Worm (Caenorhabditis elegans) whole organism, L1 larva: ENCODE data around the gene slcr-46.1.

Experiments used
- C16A3.4 ChIP-seq: fragments of 150-350 bp; optimal IDR thresholded peaks from 2 replicates; lab custom pipeline; 2014; ENCODE audit warnings: missing biosample characterization, missing genetic modification characterization
- Y116A8C.19 ChIP-seq: sonication (generic microtip); optimal IDR thresholded peaks from 2 replicates; lab custom pipeline; 2016; ENCODE audit warnings: missing compliant biosample characterization, missing genetic modification characterization, borderline replicate concordance
- ama-1 ChIP-seq: fragments of 150-350 bp; optimal IDR thresholded peaks from 2 replicates; lab custom pipeline; 2014
- ceh-63 ChIP-seq: fragments of 200-800 bp; sonication (Bioruptor generic); optimal IDR thresholded peaks from 2 replicates; lab custom pipeline; 2018; ENCODE audit warnings: mild to moderate bottlenecking, missing genetic modification characterization, missing compliant biosample characterization
- ceh-8 ChIP-seq: fragments of 200-800 bp; sonication (Bioruptor generic); optimal IDR thresholded peaks from 2 replicates; lab custom pipeline; 2018; ENCODE audit warnings: mild to moderate bottlenecking, missing genetic modification characterization, moderate library complexity, missing compliant biosample characterization
- ceh-90 ChIP-seq: sonication (generic microtip); optimal IDR thresholded peaks from 2 replicates; lab custom pipeline; 2016; ENCODE audit warnings: missing genetic modification characterization, missing compliant biosample characterization
- dpl-1 ChIP-seq, 3 experiments: fragments of 150-350 bp in 2 of 3; sonication (generic microtip) in 1 of 3; optimal IDR thresholded peaks; 2 replicates each; lab custom pipeline; 2014 to 2017; ENCODE audit warnings: missing biosample characterization in 3 of 3, missing genetic modification characterization in 3 of 3, missing genetic modification reagents in 3 of 3
- efl-1 ChIP-seq, 4 experiments: fragments of 150-350 bp; optimal IDR thresholded peaks in 3 of 4; peaks in 1 of 4; 1 replicate in 1 of 4; 2 replicates in 3 of 4; lab custom pipeline; 2014; ENCODE audit warnings: missing biosample characterization in 2 of 4, missing genetic modification characterization in 2 of 4, missing genetic modification reagents in 2 of 4
- efl-3 ChIP-seq: fragments of 200-800 bp; sonication (Bioruptor generic); optimal IDR thresholded peaks from 2 replicates; lab custom pipeline; 2018; ENCODE audit warnings: mild to moderate bottlenecking, missing genetic modification characterization, missing compliant biosample characterization
- egl-13 ChIP-seq: sonication (generic microtip); optimal IDR thresholded peaks from 2 replicates; lab custom pipeline; 2016; ENCODE audit warnings: missing genotype, missing genetic modification reagents, missing genetic modification characterization, missing compliant biosample characterization
- egl-27 ChIP-seq, 2 experiments: fragments of 150-350 bp in 1 of 2; sonication (generic microtip); optimal IDR thresholded peaks; 3 replicates each; lab custom pipeline; 2017 to 2018; ENCODE audit warnings: missing biosample characterization in 2 of 2, missing genetic modification characterization in 2 of 2, missing genetic modification reagents in 2 of 2
- elt-3 ChIP-seq, 6 experiments: fragments of 150-350 bp in 1 of 6; sonication (generic microtip); optimal IDR thresholded peaks; 2 replicates each; lab custom pipeline; 2017 to 2018; ENCODE audit warnings: missing biosample characterization in 6 of 6, missing genetic modification characterization in 6 of 6, inconsistent platforms in 1 of 6
- fkh-10 ChIP-seq: sonication (generic microtip); optimal IDR thresholded peaks from 2 replicates; lab custom pipeline; 2017; ENCODE audit warnings: missing biosample characterization, missing genetic modification reagents, missing genetic modification characterization
- fkh-4 ChIP-seq: sonication (generic microtip); optimal IDR thresholded peaks from 2 replicates; lab custom pipeline; 2016; ENCODE audit warnings: missing compliant biosample characterization, missing genetic modification characterization, borderline replicate concordance
- hlh-4 ChIP-seq: sonication (generic microtip); optimal IDR thresholded peaks from 2 replicates; lab custom pipeline; 2016; ENCODE audit warnings: mild to moderate bottlenecking, missing genetic modification characterization, missing compliant biosample characterization
- hpl-2 ChIP-seq: fragments of 150-350 bp; optimal IDR thresholded peaks from 2 replicates; lab custom pipeline; 2014; ENCODE audit warnings: missing biosample characterization, missing genetic modification reagents, missing genetic modification characterization
- irx-1 ChIP-seq: sonication (generic microtip); optimal IDR thresholded peaks from 2 replicates; lab custom pipeline; 2016; ENCODE audit warnings: missing genetic modification characterization, missing compliant biosample characterization
- lin-14 ChIP-seq: fragments of 200-800 bp; sonication (Bioruptor generic); optimal IDR thresholded peaks from 2 replicates; lab custom pipeline; 2018; ENCODE audit warnings: mild to moderate bottlenecking, missing genetic modification characterization, moderate library complexity, missing compliant biosample characterization
- lin-15B ChIP-seq: fragments of 150-350 bp; sonication (generic microtip); optimal IDR thresholded peaks from 3 replicates; lab custom pipeline; 2014; ENCODE audit warnings: missing biosample characterization, missing genetic modification characterization
- lin-39 ChIP-seq: fragments of 150-350 bp; optimal IDR thresholded peaks from 2 replicates; lab custom pipeline; 2014; ENCODE audit warnings: missing biosample characterization, missing genetic modification reagents, missing genetic modification characterization
- lir-3 ChIP-seq: sonication (generic microtip); optimal IDR thresholded peaks from 2 replicates; lab custom pipeline; 2016; ENCODE audit warnings: mild to moderate bottlenecking, missing genetic modification characterization, moderate library complexity, missing compliant biosample characterization; ENCODE audit not compliant: poor library complexity
- mdl-1 ChIP-seq, 2 experiments: fragments of 150-350 bp; optimal IDR thresholded peaks; 2 replicates each; lab custom pipeline; 2014 to 2017; ENCODE audit warnings: missing biosample characterization in 2 of 2, missing genetic modification characterization in 2 of 2, inconsistent platforms in 1 of 2
- mef-2 ChIP-seq: fragments of 150-350 bp; optimal IDR thresholded peaks from 2 replicates; lab custom pipeline; 2014; ENCODE audit warnings: missing biosample characterization, missing genetic modification characterization
- mep-1 ChIP-seq: fragments of 150-350 bp; optimal IDR thresholded peaks from 2 replicates; lab custom pipeline; 2014; ENCODE audit warnings: missing biosample characterization, missing genetic modification characterization
- nhr-11 ChIP-seq: fragments of 150-350 bp; optimal IDR thresholded peaks from 2 replicates; lab custom pipeline; 2014; ENCODE audit warnings: missing biosample characterization, missing genetic modification characterization
- nhr-12 ChIP-seq: sonication (generic microtip); optimal IDR thresholded peaks from 2 replicates; lab custom pipeline; 2017; ENCODE audit warnings: missing biosample characterization, missing genetic modification characterization
- nhr-19 ChIP-seq: fragments of 200-800 bp; sonication (Bioruptor generic); conservative IDR thresholded peaks from 2 replicates; pipeline ENCODE4 v1.3.6; 2022; ENCODE audit warnings: missing genetic modification characterization, missing compliant biosample characterization
- nhr-20 ChIP-seq: sonication (generic microtip); optimal IDR thresholded peaks from 2 replicates; lab custom pipeline; 2016; ENCODE audit warnings: mild to moderate bottlenecking, missing genetic modification characterization, missing compliant biosample characterization
- nhr-28 ChIP-seq: fragments of 150-350 bp; optimal IDR thresholded peaks from 2 replicates; lab custom pipeline; 2014; ENCODE audit warnings: missing biosample characterization, missing genetic modification characterization
- nhr-71 ChIP-seq: sonication (generic microtip); optimal IDR thresholded peaks from 2 replicates; lab custom pipeline; 2016; ENCODE audit warnings: mild to moderate bottlenecking, missing genetic modification characterization, moderate library complexity, missing compliant biosample characterization
- nhr-76 ChIP-seq: sonication (generic microtip); optimal IDR thresholded peaks from 2 replicates; lab custom pipeline; 2017; ENCODE audit warnings: missing biosample characterization, missing genetic modification characterization
- nhr-77 ChIP-seq: fragments of 150-350 bp; optimal IDR thresholded peaks from 2 replicates; lab custom pipeline; 2014; ENCODE audit warnings: missing biosample characterization, missing genetic modification characterization
- nhr-84 ChIP-seq: sonication (generic microtip); optimal IDR thresholded peaks from 2 replicates; lab custom pipeline; 2017; ENCODE audit warnings: missing biosample characterization, missing genetic modification characterization
- nhr-90 ChIP-seq: sonication (generic microtip); optimal IDR thresholded peaks from 2 replicates; lab custom pipeline; 2016; ENCODE audit warnings: mild to moderate bottlenecking, missing genetic modification characterization, missing compliant biosample characterization; ENCODE audit not compliant: poor library complexity
- pag-3 ChIP-seq: sonication (generic microtip); optimal IDR thresholded peaks from 2 replicates; lab custom pipeline; 2017; ENCODE audit warnings: missing genetic modification characterization, mild to moderate bottlenecking, missing compliant biosample characterization, antibody characterized with exemption, borderline replicate concordance; ENCODE audit not compliant: insufficient read depth
- pqm-1 ChIP-seq: sonication (generic microtip); optimal IDR thresholded peaks from 3 replicates; lab custom pipeline; 2017; ENCODE audit warnings: missing biosample characterization, missing genetic modification characterization
- rnt-1 ChIP-seq: sonication (generic microtip); optimal IDR thresholded peaks from 2 replicates; lab custom pipeline; 2016; ENCODE audit warnings: mild to moderate bottlenecking, missing genetic modification characterization, moderate library complexity, missing compliant biosample characterization
- skn-1 ChIP-seq: fragments of 150-350 bp; optimal IDR thresholded peaks from 2 replicates; lab custom pipeline; 2014; ENCODE audit warnings: missing biosample characterization, missing genetic modification characterization
- sox-4 ChIP-seq: sonication (generic microtip); optimal IDR thresholded peaks from 2 replicates; lab custom pipeline; 2016; ENCODE audit warnings: missing genetic modification characterization, missing compliant biosample characterization
- sptf-1 ChIP-seq: fragments of 150-350 bp; optimal IDR thresholded peaks from 2 replicates; lab custom pipeline; 2014; ENCODE audit warnings: missing biosample characterization, missing genetic modification characterization
- swsn-7 ChIP-seq: sonication (generic microtip); optimal IDR thresholded peaks from 2 replicates; lab custom pipeline; 2016; ENCODE audit warnings: missing genetic modification characterization, missing compliant biosample characterization
- unc-130 ChIP-seq: fragments of 150-350 bp; optimal IDR thresholded peaks from 2 replicates; lab custom pipeline; 2017; ENCODE audit warnings: missing biosample characterization, missing genetic modification characterization, inconsistent platforms
- unc-30 ChIP-seq: sonication (generic microtip); optimal IDR thresholded peaks from 2 replicates; lab custom pipeline; 2017; ENCODE audit warnings: missing biosample characterization, missing genetic modification characterization
- unc-98 ChIP-seq: fragments of 200-800 bp; sonication (Bioruptor generic); IDR thresholded peaks from 2 replicates; pipeline ENCODE4 v1.3.6; 2022; ENCODE audit warnings: missing genetic modification characterization, missing compliant biosample characterization
- xbp-1 ChIP-seq: sonication (generic microtip); optimal IDR thresholded peaks from 2 replicates; lab custom pipeline; 2016; ENCODE audit warnings: missing genetic modification characterization, missing compliant biosample characterization
- zag-1 ChIP-seq: fragments of 150-350 bp; optimal IDR thresholded peaks from 2 replicates; lab custom pipeline; 2014; ENCODE audit warnings: missing biosample characterization, missing genetic modification characterization
- zip-4 ChIP-seq: fragments of 200-800 bp; sonication (Bioruptor generic); optimal IDR thresholded peaks from 2 replicates; lab custom pipeline; 2018; ENCODE audit warnings: mild to moderate bottlenecking, missing genetic modification characterization, moderate library complexity, missing compliant biosample characterization
- ztf-4 ChIP-seq: fragments of 150-350 bp; optimal IDR thresholded peaks from 2 replicates; lab custom pipeline; 2014; ENCODE audit warnings: missing biosample characterization, missing genetic modification characterization

slcr-46.1 gene

DNA sequence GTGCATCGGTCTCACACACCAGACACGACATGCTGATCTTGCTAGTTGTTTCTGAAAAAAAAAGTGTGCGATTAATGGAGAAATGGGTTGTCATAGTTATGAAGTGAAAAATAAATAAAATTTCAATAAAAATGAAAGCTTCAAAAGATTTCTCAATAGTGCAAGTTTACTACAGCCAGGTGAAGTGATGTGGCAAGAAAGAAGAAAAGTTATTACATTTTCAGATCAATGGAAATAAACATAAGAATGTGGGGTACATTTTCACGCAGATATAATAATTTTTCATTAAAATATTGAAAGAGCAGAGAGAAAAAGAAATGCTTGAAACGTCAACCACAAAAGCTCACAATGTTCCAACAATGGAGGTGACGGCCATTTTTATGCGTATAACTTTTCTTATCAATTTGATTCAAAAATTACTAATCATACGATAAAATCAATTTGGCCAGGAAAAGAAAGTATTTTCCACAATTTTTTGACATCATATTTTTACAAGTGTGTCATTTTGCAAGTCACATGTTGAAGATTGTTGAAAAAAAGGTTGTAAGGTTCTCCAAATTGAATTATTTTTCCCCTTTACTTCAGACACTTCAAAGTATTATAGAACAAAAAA is 28.2 kb downstream of the slcr-46.1 start, which contains the start of gene nhr-45:
TSS of gene nhr-45 (minus strand) at position 51 of the 613 bp plus-strand sequence.
- TF ChIP-seq efl-1 (optimal IDR thresholded peaks at IDR 0.05; lab: Kevin White, UChicago) (no peak), efl-1 (GFP tag; optimal IDR thresholded peaks at IDR 0.05 in 1 of 2; lab: Kevin White, UChicago) (peak in 1 of 2 experiments; percentile 87), lin-15B (tag; lab: Kevin White, UChicago) (no peak), ceh-8 (GFP tag; lab: Kevin White, UChicago) (no peak), ceh-90 (no peak), fkh-10 (peak; percentile 61), unc-30 (tag; lab: Kevin White, UChicago) (no peak), lin-14 (peak; percentile 33), nhr-11 (tag; lab: Kevin White, UChicago) (no peak), C16A3.4 (tag; lab: Kevin White, UChicago) (no peak), zag-1 (no peak), nhr-71 (no peak)

DNA sequence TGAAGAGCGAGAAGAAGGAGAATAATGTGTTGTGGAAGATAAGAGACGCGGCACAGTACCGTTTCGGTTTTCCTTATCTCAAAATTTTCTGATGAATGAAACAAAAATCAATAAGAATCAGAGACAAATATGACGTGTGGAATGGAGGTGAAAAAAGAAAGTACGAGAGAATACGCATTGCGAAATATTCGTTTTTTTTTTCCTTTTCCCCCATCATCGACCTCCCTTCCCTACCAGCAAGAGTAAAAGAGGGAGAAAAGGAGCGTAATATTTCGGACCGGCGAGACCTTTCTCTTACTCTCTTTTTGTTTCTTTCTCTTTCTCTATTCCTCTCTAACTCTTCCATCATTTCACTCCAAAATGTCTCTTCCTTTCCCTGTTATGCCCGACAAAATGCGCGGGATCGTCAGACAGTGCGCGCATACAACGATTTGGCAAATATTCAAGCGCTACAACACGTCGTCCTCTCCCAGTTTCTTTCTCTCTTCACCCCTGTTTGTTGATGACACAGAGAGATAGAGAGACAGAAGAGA is 30.2 kb downstream of the slcr-46.1 start:
- TF ChIP-seq unc-98 (no peak), rnt-1 (tag; lab: Kevin White, UChicago) (peak; percentile 22), pag-3 (no peak), ceh-8 (GFP tag; lab: Kevin White, UChicago) (no peak), swsn-7 (peak; percentile 49), nhr-84 (no peak), nhr-12 (tag; lab: Kevin White, UChicago) (no peak), xbp-1 (tag; lab: Kevin White, UChicago) (peak; percentile 66), mdl-1 (tag; optimal IDR thresholded peaks at IDR 0.05; lab: Kevin White, UChicago) (peak in 1 of 2 experiments; percentile 57), fkh-10 (no peak), Y116A8C.19 (no peak), efl-3 (GFP tag; lab: Kevin White, UChicago) (no peak), zip-4 (GFP tag; lab: Kevin White, UChicago) (peak; percentile 84), dpl-1 (GFP tag; optimal IDR thresholded peaks at IDR 0.05; lab: Kevin White, UChicago) (peak; percentile 12 to 40 (median 38)), nhr-11 (tag; lab: Kevin White, UChicago) (no peak), fkh-4 (tag; lab: Kevin White, UChicago) (no peak), egl-13 (no peak), nhr-19 (GFP tag; lab: Robert Waterston, UW) (peak; percentile 69), skn-1 (peak; percentile 82), egl-27 (tag; optimal IDR thresholded peaks at IDR 0.05; lab: Kevin White, UChicago) (no peak), hpl-2 (no peak), nhr-76 (tag; lab: Kevin White, UChicago) (no peak), C16A3.4 (tag; lab: Kevin White, UChicago) (peak; percentile 56), mep-1 (tag; lab: Kevin White, UChicago) (peak; percentile 80), sptf-1 (tag; lab: Kevin White, UChicago) (no peak), elt-3 (tag; optimal IDR thresholded peaks at IDR 0.05; lab: Kevin White, UChicago) (peak in 3 of 6 experiments; percentile 32 to 50 (median 39)), nhr-90 (tag; lab: Kevin White, UChicago) (peak; percentile 66), mef-2 (no peak), nhr-28 (tag; lab: Kevin White, UChicago) (no peak), ztf-4 (tag; lab: Kevin White, UChicago) (no peak), unc-130 (tag; lab: Kevin White, UChicago) (peak; percentile 13), pqm-1 (tag; lab: Kevin White, UChicago) (peak; percentile 79), ceh-90 (no peak), hlh-4 (tag; lab: Kevin White, UChicago) (no peak), lin-39 (tag; lab: Kevin White, UChicago) (no peak), ama-1 (lab: Kevin White, UChicago) (no peak), sox-4 (tag; lab: Kevin White, UChicago) (no peak), irx-1 (tag; lab: Kevin White, UChicago) (no peak), lin-14 (peak; percentile 85), efl-1 (optimal IDR thresholded peaks at IDR 0.05; lab: Kevin White, UChicago) (peak; percentile 31 to 53), efl-1 (GFP tag; optimal IDR thresholded peaks at IDR 0.05 in 1 of 2; lab: Kevin White, UChicago) (peak in 1 of 2 experiments; percentile 88), lir-3 (tag; lab: Kevin White, UChicago) (peak; percentile 18), nhr-20 (tag; lab: Kevin White, UChicago) (peak; percentile 77), nhr-77 (peak; percentile 57), ceh-63 (GFP tag; lab: Kevin White, UChicago) (no peak)
